Worm (Caenorhabditis elegans) whole organism, L4/young adult: ENCODE results near the gene F30H5.5.

Experiments
- W03F9.2 ChIP-seq: fragments of 150-350 bp; optimal IDR thresholded peaks from 2 replicates; lab custom pipeline; 2014; ENCODE audit warnings: missing biosample characterization, missing genetic modification characterization
- dao-5 ChIP-seq: sonication (generic microtip); optimal IDR thresholded peaks from 2 replicates; lab custom pipeline; 2016; ENCODE audit warnings: missing genotype, missing genetic modification characterization, moderate library complexity, missing compliant biosample characterization
- him-1 ChIP-seq: sonication (generic microtip); optimal IDR thresholded peaks from 2 replicates; lab custom pipeline; 2016; ENCODE audit warnings: missing genotype, missing genetic modification reagents, missing genetic modification characterization, missing compliant biosample characterization

The F30H5.5 gene

ce11 chrIII:488464-488863 lies at the start of gene F30H5.5:
F30H5.5 (plus strand) TSS chrIII:488764.
- TF ChIP-seq W03F9.2 (no peak), him-1 (no peak), dao-5 (tag; lab: Kevin White, UChicago) (no peak)

ce11 chrIII:439926-440325 lies 48.6 kb upstream of the F30H5.5 start, which contains the start of gene affl-1:
affl-1 (plus strand) TSS chrIII:440226.
- TF ChIP-seq dao-5 (tag; lab: Kevin White, UChicago), result no peak
- TF ChIP-seq W03F9.2, result no peak
- no peak for TF ChIP-seq him-1

- TF ChIP-seq dao-5 (tag; lab: Kevin White, UChicago) (no peak), him-1 (no peak), W03F9.2 (no peak)
These were observed 44.5 kb upstream of the F30H5.5 start, which contains the start of gene Y55B1BR.8 for ce11 chrIII:444101-444500. Y55B1BR.8 (plus strand) TSS chrIII:444401.

- TF ChIP-seq him-1, result no peak
These were observed 41.7 kb upstream of the F30H5.5 start for ce11 chrIII:446860-447259.

- TF ChIP-seq dao-5 (tag; lab: Kevin White, UChicago) (no peak), him-1 (no peak), W03F9.2 (no peak)
These were observed 32.8 kb upstream of the F30H5.5 start for ce11 chrIII:455793-456192.

- TF ChIP-seq W03F9.2 (no peak), him-1 (no peak), dao-5 (tag; lab: Kevin White, UChicago) (no peak)
These were observed 24.9 kb upstream of the F30H5.5 start, which contains the start of gene Y55B1BR.6 for ce11 chrIII:463711-464110. Y55B1BR.6 (minus strand) TSS chrIII:463811.

ce11 chrIII:471644-472401 lies 16.7 kb upstream of the F30H5.5 start, which contains the start of the genes magu-1 and nemp-1:
magu-1 (minus strand) TSS chrIII:471702.
nemp-1 (plus strand) TSS chrIII:472317.
- no peak for TF ChIP-seq him-1
- TF ChIP-seq W03F9.2, result peak; percentile 21

ce11 chrIII:475154-475553 lies 13.4 kb upstream of the F30H5.5 start, which contains the start of gene mat-3:
mat-3 (plus strand) TSS chrIII:475454.
- no peak for TF ChIP-seq dao-5 (tag; lab: Kevin White, UChicago)
- TF ChIP-seq him-1, result no peak
- no peak for TF ChIP-seq W03F9.2

- TF ChIP-seq dao-5 (tag; lab: Kevin White, UChicago), result no peak
- no peak for TF ChIP-seq W03F9.2
- TF ChIP-seq him-1, result no peak
These were observed 7.3 kb upstream of the F30H5.5 start for ce11 chrIII:481259-481658.

- TF ChIP-seq W03F9.2, result no peak
- no peak for TF ChIP-seq dao-5 (tag; lab: Kevin White, UChicago)
- no peak for TF ChIP-seq him-1
These were observed 5.8 kb upstream of the F30H5.5 start for ce11 chrIII:482739-483138.

ce11 chrIII:483556-483955 lies 5.0 kb upstream of the F30H5.5 start, which contains the start of gene F10C5.3:
F10C5.3 (plus strand) TSS chrIII:483868.
- TF ChIP-seq dao-5 (tag; lab: Kevin White, UChicago) (no peak), him-1 (no peak)

- TF ChIP-seq dao-5 (tag; lab: Kevin White, UChicago), result no peak
- TF ChIP-seq W03F9.2, result no peak
- no peak for TF ChIP-seq him-1
These were observed 2.4 kb upstream of the F30H5.5 start, which contains the start of gene nlp-32 for ce11 chrIII:486077-486597. nlp-32 (minus strand) TSS chrIII:486547.

- TF ChIP-seq him-1 (no peak), dao-5 (tag; lab: Kevin White, UChicago) (no peak), W03F9.2 (no peak)
These were observed 2.6 kb downstream of the F30H5.5 start, which contains the start of gene unc-45 for ce11 chrIII:491090-491597. unc-45 (plus strand) TSS chrIII:491547.

ce11 chrIII:502583-502982 lies 14.0 kb downstream of the F30H5.5 start:
- no peak for TF ChIP-seq W03F9.2
- peak; percentile 58 for TF ChIP-seq him-1
- TF ChIP-seq dao-5 (tag; lab: Kevin White, UChicago), result peak; percentile 89

ce11 chrIII:509045-509444 lies 20.5 kb downstream of the F30H5.5 start:
- TF ChIP-seq W03F9.2 (no peak), him-1 (no peak), dao-5 (tag; lab: Kevin White, UChicago) (no peak)
